Worm (Caenorhabditis elegans): ENCODE data around the gene dhs-22.
A peak's percentile ranks its signal among the peaks of the same experiment; 100 is the strongest.
"Not testable (repeated sequence)": the region's sequence is repeated elsewhere in the genome, so short reads cannot be mapped to it uniquely, and the experiment has no call there.

- not testable (repeated sequence) for TF ChIP-seq dpl-1 (GFP tag; optimal IDR thresholded peaks at IDR 0.05); Y53G8AR.9 (GFP tag; conservative IDR thresholded peaks at IDR 0.05); B0261.1 (tag; optimal IDR thresholded peaks at IDR 0.05); ztf-3 (GFP tag; optimal IDR thresholded peaks at IDR 0.05); pha-4 (tag; optimal IDR thresholded peaks at IDR 0.05); madf-10 (tag; optimal IDR thresholded peaks at IDR 0.05); lsy-27 (tag; optimal IDR thresholded peaks at IDR 0.05; ENCODE audit: borderline replicate concordance, insufficient read depth); F39B2.1 (GFP tag; IDR thresholded peaks at IDR 0.05); mel-28 (tag; optimal IDR thresholded peaks at IDR 0.05; ENCODE audit: borderline replicate concordance)
- peak; percentile 90 for TF ChIP-seq him-1 (tag; optimal IDR thresholded peaks at IDR 0.05)
These were observed 41.8 kb upstream of the dhs-22 start, which contains the start of gene F08H9.3 for ce11 chrV:14463087-14463486.
